Fruit fly (Drosophila melanogaster) whole organism, prepupa: ENCODE measurements around the gene Mo25.

ENCODE experiments used
- Blimp-1 ChIP-seq: fragments of 200-800 bp; sonication (Bioruptor generic); optimal IDR thresholded peaks from 3 replicates; lab custom pipeline; 2017; ENCODE audit warnings: missing biosample characterization, missing genetic modification characterization, mild to moderate bottlenecking, moderate library complexity, missing genetic modification reagents
- CG16779 ChIP-seq: fragments of 200-800 bp; sonication (Bioruptor generic); optimal IDR thresholded peaks from 3 replicates; lab custom pipeline; 2017; ENCODE audit warnings: missing biosample characterization, mild to moderate bottlenecking, missing genetic modification characterization
- CG31627 ChIP-seq: fragments of 200-800 bp; sonication (Bioruptor generic); optimal IDR thresholded peaks from 3 replicates; lab custom pipeline; 2016; ENCODE audit warnings: missing biosample characterization, missing genetic modification characterization
- CG3919 ChIP-seq: fragments of 200-800 bp; sonication (Bioruptor generic); optimal IDR thresholded peaks from 3 replicates; lab custom pipeline; 2016; ENCODE audit warnings: missing biosample characterization, missing genetic modification characterization
- CG6854 ChIP-seq: fragments of 200-800 bp; sonication (Bioruptor generic); optimal IDR thresholded peaks from 2 replicates; lab custom pipeline; 2017; ENCODE audit warnings: missing biosample characterization, mild to moderate bottlenecking, missing genetic modification characterization
- CG8632 ChIP-seq: fragments of 200-800 bp; sonication (Bioruptor generic); optimal IDR thresholded peaks from 3 replicates; lab custom pipeline; 2016; ENCODE audit warnings: missing biosample characterization, missing genetic modification characterization
- Ets96B ChIP-seq: fragments of 200-800 bp; optimal IDR thresholded peaks from 2 replicates; lab custom pipeline; 2019; ENCODE audit warnings: missing biosample characterization, mild to moderate bottlenecking, missing genetic modification characterization, moderate library complexity
- Sox15 ChIP-seq: fragments of 200-800 bp; sonication (Bioruptor generic); optimal IDR thresholded peaks from 3 replicates; lab custom pipeline; 2016; ENCODE audit warnings: missing biosample characterization, missing genetic modification characterization
- esn ChIP-seq: fragments of 200-800 bp; sonication (Bioruptor generic); optimal IDR thresholded peaks from 2 replicates; lab custom pipeline; 2016; ENCODE audit warnings: missing biosample characterization, mild to moderate bottlenecking, missing genetic modification characterization, moderate library complexity
- salr ChIP-seq, 2 experiments: fragments of 200-800 bp; sonication (Bioruptor generic); optimal IDR thresholded peaks; 3 replicates each; lab custom pipeline; 2016 to 2018; ENCODE audit warnings: missing biosample characterization in 2 of 2, missing genetic modification characterization in 2 of 2, mild to moderate bottlenecking in 1 of 2
- spab ChIP-seq: fragments of 200-800 bp; sonication (Bioruptor generic); optimal IDR thresholded peaks from 2 replicates; lab custom pipeline; 2017; ENCODE audit warnings: missing biosample characterization, mild to moderate bottlenecking, missing genetic modification characterization, missing genetic modification reagents

- TF ChIP-seq Ets96B (tag; lab: Kevin White, UChicago) (no peak), CG16779 (no peak), CG31627 (GFP tag; lab: Kevin White, UChicago) (no peak), esn (GFP tag; lab: Kevin White, UChicago) (no peak), salr (GFP tag; optimal IDR thresholded peaks at IDR 0.05; lab: Kevin White, UChicago) (no peak), Sox15 (GFP tag; lab: Kevin White, UChicago) (no peak), spab (GFP tag; lab: Kevin White, UChicago) (no peak), CG3919 (GFP tag; lab: Kevin White, UChicago) (no peak), Blimp-1 (GFP tag; lab: Kevin White, UChicago) (no peak), CG6854 (no peak), CG8632 (no peak)
Observed at dm6 chr3L:16626199-16626598, 10.9 kb upstream of the Mo25 start.
